Worm (Caenorhabditis elegans) whole organism, young adult: ENCODE data around the gene srx-34.
A peak's percentile ranks its signal among the peaks of the same experiment; 100 is the strongest.

Experiments used
- B0035.1 ChIP-seq: sonication (generic microtip); optimal IDR thresholded peaks from 2 replicates; lab custom pipeline; 2016; ENCODE audit warnings: missing genetic modification characterization, mild to moderate bottlenecking, missing compliant biosample characterization, missing genotype, missing genetic modification reagents
- F10E7.11 ChIP-seq: sonication (generic microtip); optimal IDR thresholded peaks from 2 replicates; lab custom pipeline; 2017; ENCODE audit warnings: mild to moderate bottlenecking, missing genetic modification characterization, moderate library complexity, missing compliant biosample characterization
- attf-3 ChIP-seq: fragments of 200-800 bp; sonication (Bioruptor generic); conservative IDR thresholded peaks from 2 replicates; pipeline ENCODE4 v1.3.6; 2022; ENCODE audit warnings: missing genetic modification reagents, missing genetic modification characterization, missing compliant biosample characterization
- ceh-91 ChIP-seq: fragments of 200-800 bp; sonication (Bioruptor generic); IDR thresholded peaks from 2 replicates; pipeline ENCODE4 v1.3.6; 2022; ENCODE audit warnings: missing genetic modification reagents, missing genetic modification characterization, missing compliant biosample characterization
- dpl-1 ChIP-seq: fragments of 150-350 bp; optimal IDR thresholded peaks from 2 replicates; lab custom pipeline; 2014; ENCODE audit warnings: missing biosample characterization, missing genetic modification reagents, missing genetic modification characterization
- mes-4 ChIP-seq: sonication (generic microtip); optimal IDR thresholded peaks from 2 replicates; lab custom pipeline; 2016; ENCODE audit warnings: missing genotype, missing genetic modification characterization, missing compliant biosample characterization
- pha-4 ChIP-seq: fragments of 150-350 bp; sonication (generic microtip); optimal IDR thresholded peaks from 2 replicates; lab custom pipeline; 2014; ENCODE audit warnings: missing biosample characterization, missing genetic modification reagents, missing genetic modification characterization
- sea-2 ChIP-seq: fragments of 200-800 bp; sonication (Bioruptor generic); IDR thresholded peaks from 2 replicates; pipeline ENCODE4 v1.3.6; 2022; ENCODE audit warnings: missing genetic modification characterization, missing compliant biosample characterization
- ztf-25 ChIP-seq: fragments of 200-800 bp; sonication (Bioruptor generic); IDR thresholded peaks from 2 replicates; pipeline ENCODE4 v1.3.6; 2022; ENCODE audit warnings: missing genetic modification reagents, missing genetic modification characterization, missing compliant biosample characterization

DNA sequence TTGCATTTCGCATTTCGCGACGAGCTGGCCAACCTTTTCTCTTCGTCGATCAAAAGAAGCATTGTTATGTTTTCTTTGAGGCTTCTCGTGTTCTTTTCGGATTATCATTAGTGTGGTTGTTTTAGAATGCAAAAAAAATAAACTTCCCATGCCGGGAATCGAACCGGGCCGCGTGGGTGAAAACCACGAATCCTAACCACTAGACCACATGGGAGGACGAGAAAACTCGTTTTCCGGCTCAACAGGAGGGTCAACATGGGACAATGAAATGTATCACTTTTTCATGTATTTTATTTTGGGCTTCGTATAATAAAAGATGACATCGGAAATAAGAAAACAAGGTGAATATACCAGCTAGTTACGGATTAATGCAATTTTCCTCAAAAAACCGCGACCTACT, 50.5 kb downstream of the srx-34 start:
- TF ChIP-seq ztf-25 = 0 out of 2 replicates have a peak, but pooled peaks have one; percentile 40
- TF ChIP-seq mes-4 = no peak
- TF ChIP-seq sea-2 (GFP tag; lab: Robert Waterston, UW) = no peak
- TF ChIP-seq ceh-91 (GFP tag; lab: Robert Waterston, UW) = no peak
- TF ChIP-seq pha-4 (tag; lab: Kevin White, UChicago) = no peak
- TF ChIP-seq F10E7.11 (tag; lab: Kevin White, UChicago) = no peak
- no peak for TF ChIP-seq B0035.1 (tag; lab: Kevin White, UChicago)
- no peak for TF ChIP-seq dpl-1 (GFP tag; lab: Kevin White, UChicago)
- TF ChIP-seq attf-3 = no peak
